Worm (Caenorhabditis elegans) whole organism, L1 larva: Measurements from ENCODE around the gene trcs-1.

Experiments
- C04F5.9 ChIP-seq: sonication (generic microtip); optimal IDR thresholded peaks from 2 replicates; lab custom pipeline; 2016; ENCODE audit warnings: missing genetic modification characterization, missing compliant biosample characterization
- C34B4.2 ChIP-seq: sonication (generic microtip); optimal IDR thresholded peaks from 2 replicates; lab custom pipeline; 2017; ENCODE audit warnings: mild to moderate bottlenecking, missing genetic modification characterization, missing compliant biosample characterization
- Y116A8C.19 ChIP-seq: sonication (generic microtip); optimal IDR thresholded peaks from 2 replicates; lab custom pipeline; 2016; ENCODE audit warnings: missing compliant biosample characterization, missing genetic modification characterization, borderline replicate concordance
- blmp-1 ChIP-seq: fragments of 150-350 bp; optimal IDR thresholded peaks from 2 replicates; lab custom pipeline; 2014; ENCODE audit warnings: missing biosample characterization, missing genetic modification characterization
- ces-1 ChIP-seq: fragments of 150-350 bp; optimal IDR thresholded peaks from 2 replicates; lab custom pipeline; 2014; ENCODE audit warnings: missing biosample characterization, missing genetic modification reagents, missing genetic modification characterization
- dpl-1 ChIP-seq, 3 experiments: fragments of 150-350 bp in 2 of 3; sonication (generic microtip) in 1 of 3; optimal IDR thresholded peaks; 2 replicates each; lab custom pipeline; 2014 to 2017; ENCODE audit warnings: missing biosample characterization in 3 of 3, missing genetic modification characterization in 3 of 3, missing genetic modification reagents in 3 of 3
- efl-1 ChIP-seq, 4 experiments: fragments of 150-350 bp; optimal IDR thresholded peaks in 3 of 4; peaks in 1 of 4; 1 replicate in 1 of 4; 2 replicates in 3 of 4; lab custom pipeline; 2014; ENCODE audit warnings: missing biosample characterization in 2 of 4, missing genetic modification characterization in 2 of 4, missing genetic modification reagents in 2 of 4
- efl-3 ChIP-seq: fragments of 200-800 bp; sonication (Bioruptor generic); optimal IDR thresholded peaks from 2 replicates; lab custom pipeline; 2018; ENCODE audit warnings: mild to moderate bottlenecking, missing genetic modification characterization, missing compliant biosample characterization
- egl-13 ChIP-seq: sonication (generic microtip); optimal IDR thresholded peaks from 2 replicates; lab custom pipeline; 2016; ENCODE audit warnings: missing genotype, missing genetic modification reagents, missing genetic modification characterization, missing compliant biosample characterization
- elt-3 ChIP-seq, 6 experiments: fragments of 150-350 bp in 1 of 6; sonication (generic microtip); optimal IDR thresholded peaks; 2 replicates each; lab custom pipeline; 2017 to 2018; ENCODE audit warnings: missing biosample characterization in 6 of 6, missing genetic modification characterization in 6 of 6, inconsistent platforms in 1 of 6
- fkh-4 ChIP-seq: sonication (generic microtip); optimal IDR thresholded peaks from 2 replicates; lab custom pipeline; 2016; ENCODE audit warnings: missing compliant biosample characterization, missing genetic modification characterization, borderline replicate concordance
- hlh-4 ChIP-seq: sonication (generic microtip); optimal IDR thresholded peaks from 2 replicates; lab custom pipeline; 2016; ENCODE audit warnings: mild to moderate bottlenecking, missing genetic modification characterization, missing compliant biosample characterization
- irx-1 ChIP-seq: sonication (generic microtip); optimal IDR thresholded peaks from 2 replicates; lab custom pipeline; 2016; ENCODE audit warnings: missing genetic modification characterization, missing compliant biosample characterization
- jun-1 ChIP-seq: fragments of 150-350 bp; optimal IDR thresholded peaks from 2 replicates; lab custom pipeline; 2014; ENCODE audit warnings: missing biosample characterization, missing genetic modification reagents, missing genetic modification characterization
- lin-14 ChIP-seq: fragments of 200-800 bp; sonication (Bioruptor generic); optimal IDR thresholded peaks from 2 replicates; lab custom pipeline; 2018; ENCODE audit warnings: mild to moderate bottlenecking, missing genetic modification characterization, moderate library complexity, missing compliant biosample characterization
- lin-35 ChIP-seq, 2 experiments: fragments of 150-350 bp; optimal IDR thresholded peaks; 2 replicates each; lab custom pipeline; 2014; ENCODE audit warnings: missing biosample characterization in 2 of 2, missing genetic modification characterization in 2 of 2, missing genetic modification reagents in 2 of 2
- lsy-2 ChIP-seq, 2 experiments: fragments of 150-350 bp; optimal IDR thresholded peaks; 2 replicates each; lab custom pipeline; 2014; ENCODE audit warnings: missing biosample characterization in 2 of 2, missing genetic modification characterization in 2 of 2
- mdl-1 ChIP-seq, 2 experiments: fragments of 150-350 bp; optimal IDR thresholded peaks; 2 replicates each; lab custom pipeline; 2014 to 2017; ENCODE audit warnings: missing biosample characterization in 2 of 2, missing genetic modification characterization in 2 of 2, inconsistent platforms in 1 of 2
- mef-2 ChIP-seq: fragments of 150-350 bp; optimal IDR thresholded peaks from 2 replicates; lab custom pipeline; 2014; ENCODE audit warnings: missing biosample characterization, missing genetic modification characterization
- nhr-12 ChIP-seq: sonication (generic microtip); optimal IDR thresholded peaks from 2 replicates; lab custom pipeline; 2017; ENCODE audit warnings: missing biosample characterization, missing genetic modification characterization
- nhr-20 ChIP-seq: sonication (generic microtip); optimal IDR thresholded peaks from 2 replicates; lab custom pipeline; 2016; ENCODE audit warnings: mild to moderate bottlenecking, missing genetic modification characterization, missing compliant biosample characterization
- nhr-237 ChIP-seq: fragments of 150-350 bp; optimal IDR thresholded peaks from 2 replicates; lab custom pipeline; 2014; ENCODE audit warnings: missing biosample characterization, missing genetic modification characterization
- nhr-28 ChIP-seq: fragments of 150-350 bp; optimal IDR thresholded peaks from 2 replicates; lab custom pipeline; 2014; ENCODE audit warnings: missing biosample characterization, missing genetic modification characterization
- nhr-47 ChIP-seq: sonication (generic microtip); optimal IDR thresholded peaks from 2 replicates; lab custom pipeline; 2016; ENCODE audit warnings: mild to moderate bottlenecking, missing genetic modification characterization, moderate library complexity, missing compliant biosample characterization
- nhr-71 ChIP-seq: sonication (generic microtip); optimal IDR thresholded peaks from 2 replicates; lab custom pipeline; 2016; ENCODE audit warnings: mild to moderate bottlenecking, missing genetic modification characterization, moderate library complexity, missing compliant biosample characterization
- nhr-77 ChIP-seq: fragments of 150-350 bp; optimal IDR thresholded peaks from 2 replicates; lab custom pipeline; 2014; ENCODE audit warnings: missing biosample characterization, missing genetic modification characterization
- nhr-85 ChIP-seq: sonication (generic microtip); peaks from one replicate; lab custom pipeline; 2016; ENCODE audit warnings: missing genetic modification characterization, inconsistent platforms, missing compliant biosample characterization
- pag-3 ChIP-seq: sonication (generic microtip); optimal IDR thresholded peaks from 2 replicates; lab custom pipeline; 2017; ENCODE audit warnings: missing genetic modification characterization, mild to moderate bottlenecking, missing compliant biosample characterization, antibody characterized with exemption, borderline replicate concordance; ENCODE audit not compliant: insufficient read depth
- pax-3 ChIP-seq: fragments of 200-800 bp; sonication (Bioruptor generic); optimal IDR thresholded peaks from 2 replicates; lab custom pipeline; 2018; ENCODE audit warnings: mild to moderate bottlenecking, missing genetic modification characterization, moderate library complexity, missing compliant biosample characterization
- rnt-1 ChIP-seq: sonication (generic microtip); optimal IDR thresholded peaks from 2 replicates; lab custom pipeline; 2016; ENCODE audit warnings: mild to moderate bottlenecking, missing genetic modification characterization, moderate library complexity, missing compliant biosample characterization
- skn-1 ChIP-seq: fragments of 150-350 bp; optimal IDR thresholded peaks from 2 replicates; lab custom pipeline; 2014; ENCODE audit warnings: missing biosample characterization, missing genetic modification characterization
- sox-4 ChIP-seq: sonication (generic microtip); optimal IDR thresholded peaks from 2 replicates; lab custom pipeline; 2016; ENCODE audit warnings: missing genetic modification characterization, missing compliant biosample characterization
- swsn-7 ChIP-seq: sonication (generic microtip); optimal IDR thresholded peaks from 2 replicates; lab custom pipeline; 2016; ENCODE audit warnings: missing genetic modification characterization, missing compliant biosample characterization
- tbx-2 ChIP-seq: sonication (generic microtip); optimal IDR thresholded peaks from 2 replicates; lab custom pipeline; 2016; ENCODE audit warnings: missing genetic modification characterization, missing compliant biosample characterization
- tlp-1 ChIP-seq: fragments of 150-350 bp; optimal IDR thresholded peaks from 2 replicates; lab custom pipeline; 2014; ENCODE audit warnings: missing biosample characterization, missing genetic modification characterization
- unc-30 ChIP-seq: sonication (generic microtip); optimal IDR thresholded peaks from 2 replicates; lab custom pipeline; 2017; ENCODE audit warnings: missing biosample characterization, missing genetic modification characterization
- xbp-1 ChIP-seq: sonication (generic microtip); optimal IDR thresholded peaks from 2 replicates; lab custom pipeline; 2016; ENCODE audit warnings: missing genetic modification characterization, missing compliant biosample characterization
- ztf-4 ChIP-seq: fragments of 150-350 bp; optimal IDR thresholded peaks from 2 replicates; lab custom pipeline; 2014; ENCODE audit warnings: missing biosample characterization, missing genetic modification characterization

The trcs-1 gene

ce11 chrIV:9625829-9626228 lies 37.2 kb upstream of the trcs-1 start (continued):
- TF ChIP-seq efl-3 (GFP tag; lab: Kevin White, UChicago) (no peak), Y116A8C.19 (tag; lab: Kevin White, UChicago) (no peak), nhr-20 (tag; lab: Kevin White, UChicago) (peak; percentile 1)

ce11 chrIV:9624977-9625376 lies 36.3 kb upstream of the trcs-1 start, which contains the start of gene W09C2.10:
Gene W09C2.10, minus strand, starts transcription at chrIV:9625077.
- TF ChIP-seq lsy-2 (tag; optimal IDR thresholded peaks at IDR 0.05; lab: Kevin White, UChicago) (no peak), nhr-85 (tag; lab: Kevin White, UChicago) (no peak), C04F5.9 (tag; lab: Kevin White, UChicago) (no peak), nhr-71 (tag; lab: Kevin White, UChicago) (no peak), ztf-4 (tag; lab: Kevin White, UChicago) (no peak), elt-3 (tag; optimal IDR thresholded peaks at IDR 0.05; lab: Kevin White, UChicago) (no peak), lin-14 (GFP tag; lab: Kevin White, UChicago) (no peak), C34B4.2 (tag; lab: Kevin White, UChicago) (no peak), egl-13 (tag; lab: Kevin White, UChicago) (no peak), nhr-28 (tag; lab: Kevin White, UChicago) (no peak), nhr-77 (tag; lab: Kevin White, UChicago) (no peak), tbx-2 (no peak), ces-1 (no peak), lin-35 (GFP tag; optimal IDR thresholded peaks at IDR 0.05; lab: Kevin White, UChicago) (no peak), mdl-1 (tag; optimal IDR thresholded peaks at IDR 0.05; lab: Kevin White, UChicago) (no peak), irx-1 (tag; lab: Kevin White, UChicago) (no peak), dpl-1 (GFP tag; optimal IDR thresholded peaks at IDR 0.05; lab: Kevin White, UChicago) (no peak), nhr-237 (tag; lab: Kevin White, UChicago) (no peak), sox-4 (tag; lab: Kevin White, UChicago) (no peak)

ce11 chrIV:9624275-9624674 lies 35.6 kb upstream of the trcs-1 start, which contains the start of gene W09C2.8:
Gene W09C2.8, minus strand, starts transcription at chrIV:9624375.
- TF ChIP-seq skn-1 (tag; lab: Kevin White, UChicago) (no peak), efl-1 (optimal IDR thresholded peaks at IDR 0.05; lab: Kevin White, UChicago) (no peak), efl-1 (GFP tag; optimal IDR thresholded peaks at IDR 0.05 in 1 of 2; lab: Kevin White, UChicago) (peak in 1 of 2 experiments; percentile 83)

ce11 chrIV:9623269-9623668 lies 34.6 kb upstream of the trcs-1 start, which contains the start of gene W09C2.9:
Gene W09C2.9, minus strand, starts transcription at chrIV:9623369.
- no peak for TF ChIP-seq tlp-1 (tag; lab: Kevin White, UChicago)
- no peak for TF ChIP-seq nhr-28 (tag; lab: Kevin White, UChicago)
- TF ChIP-seq pag-3 (tag; lab: Kevin White, UChicago), result no peak
- TF ChIP-seq mef-2 (tag; lab: Kevin White, UChicago), result no peak

ce11 chrIV:9622272-9622671 lies 33.6 kb upstream of the trcs-1 start, which contains the start of gene W09C2.7:
Gene W09C2.7, minus strand, starts transcription at chrIV:9622372.
- TF ChIP-seq jun-1, result no peak
- TF ChIP-seq hlh-4 (tag; lab: Kevin White, UChicago), result no peak
- no peak for TF ChIP-seq nhr-77 (tag; lab: Kevin White, UChicago)
- TF ChIP-seq xbp-1 (tag; lab: Kevin White, UChicago), result no peak
- no peak for TF ChIP-seq nhr-20 (tag; lab: Kevin White, UChicago)
- TF ChIP-seq unc-30, result no peak

ce11 chrIV:9618836-9619235 lies 30.2 kb upstream of the trcs-1 start:
- TF ChIP-seq Y116A8C.19 (tag; lab: Kevin White, UChicago), result no peak
- TF ChIP-seq nhr-47 (tag; lab: Kevin White, UChicago), result no peak
- peak; percentile 14 for TF ChIP-seq blmp-1 (tag; lab: Kevin White, UChicago)
- TF ChIP-seq nhr-12 (tag; lab: Kevin White, UChicago), result no peak
- TF ChIP-seq fkh-4 (tag; lab: Kevin White, UChicago), result no peak
- TF ChIP-seq lin-14 (GFP tag; lab: Kevin White, UChicago), result peak; percentile 6
- TF ChIP-seq rnt-1 (tag; lab: Kevin White, UChicago), result peak; percentile 20
- no peak for TF ChIP-seq ces-1
- TF ChIP-seq pax-3 (tag; lab: Kevin White, UChicago), result no peak
- TF ChIP-seq swsn-7, result no peak
- TF ChIP-seq, all 84 proteins: peak for 3
